ENCODE assay signal across 1 worm cellular context in genomic region chrIII:4562070-4562788, ce11.
TF ChIP-seq lines count a peak whose summit lies in the region.

Gene pan-1, plus strand, starts transcription at chrIII:4562738.

TF ChIP-seq in whole organism, L4 larva, 104 proteins besides CTCF, POLR2A, EP300 and RAD21 (continued from another document):
- TF ChIP-seq nhr-237 (tag; optimal IDR thresholded peaks at IDR 0.05; lab: Kevin White, UChicago) (no peak), nhr-10 (tag; optimal IDR thresholded peaks at IDR 0.05; lab: Kevin White, UChicago) (no peak), lim-7 (GFP tag; IDR thresholded peaks at IDR 0.05; lab: Robert Waterston, UW) (no peak), vab-7 (GFP tag; IDR thresholded peaks at IDR 0.05; lab: Robert Waterston, UW) (no peak), spr-1 (tag; optimal IDR thresholded peaks at IDR 0.05; lab: Kevin White, UChicago) (no peak), madf-9 (GFP tag; conservative IDR thresholded peaks at IDR 0.05; lab: Robert Waterston, UW) (peak; percentile 32; the same call in 1 of the 2 replicates), nhr-42 (GFP tag; IDR thresholded peaks at IDR 0.05; lab: Robert Waterston, UW) (no peak), nhr-25 (tag; optimal IDR thresholded peaks at IDR 0.05; lab: Kevin White, UChicago; ENCODE audit: borderline replicate concordance, insufficient read depth) (no peak), nhr-111 (GFP tag; optimal IDR thresholded peaks at IDR 0.05; lab: Kevin White, UChicago) (no peak), jun-1 (tag; optimal IDR thresholded peaks at IDR 0.05; lab: Kevin White, UChicago) (no peak), nhr-48 (tag; optimal IDR thresholded peaks at IDR 0.05; lab: Kevin White, UChicago) (peak; percentile 34), snpc-1.2 (GFP tag; IDR thresholded peaks at IDR 0.05; lab: Robert Waterston, UW) (no peak), fos-1 (tag; optimal IDR thresholded peaks at IDR 0.05; lab: Kevin White, UChicago) (no peak), rbr-2 (tag; optimal IDR thresholded peaks at IDR 0.05; lab: Kevin White, UChicago) (peak; percentile 68), ces-1 (GFP tag; optimal IDR thresholded peaks at IDR 0.05; lab: Kevin White, UChicago) (no peak), lin-29 (GFP tag; IDR thresholded peaks at IDR 0.05; lab: Robert Waterston, UW) (no peak), spr-3 (GFP tag; optimal IDR thresholded peaks at IDR 0.05; lab: Kevin White, UChicago) (no peak), daf-19 (GFP tag; conservative IDR thresholded peaks at IDR 0.05; lab: Robert Waterston, UW) (no peak), ceh-20 (GFP tag; IDR thresholded peaks at IDR 0.05; lab: Robert Waterston, UW) (no peak), dmd-9 (GFP tag; IDR thresholded peaks at IDR 0.05; lab: Robert Waterston, UW) (no peak), lin-38 (GFP tag; IDR thresholded peaks at IDR 0.05; lab: Robert Waterston, UW) (no peak), attf-4 (tag; optimal IDR thresholded peaks at IDR 0.05; lab: Kevin White, UChicago) (no peak), sdz-12 (GFP tag; optimal IDR thresholded peaks at IDR 0.05; lab: Kevin White, UChicago) (no peak), lin-1 (GFP tag; IDR thresholded peaks at IDR 0.05; lab: Robert Waterston, UW) (0 out of 2 replicates have a peak, but pooled peaks have one; percentile 10), R02D3.7 (tag; optimal IDR thresholded peaks at IDR 0.05; lab: Kevin White, UChicago) (no peak), pha-4 (GFP tag; IDR thresholded peaks at IDR 0.05; lab: Robert Waterston, UW) (no peak), pha-4 (tag; optimal IDR thresholded peaks at IDR 0.05; lab: Kevin White, UChicago) (peak; percentile 50), ceh-28 (tag; optimal IDR thresholded peaks at IDR 0.05; lab: Kevin White, UChicago) (no peak), dmd-8 (GFP tag; IDR thresholded peaks at IDR 0.05; lab: Robert Waterston, UW) (no peak), ztf-7 (tag; optimal IDR thresholded peaks at IDR 0.05; lab: Kevin White, UChicago) (no peak), dve-1 (tag; optimal IDR thresholded peaks at IDR 0.05; lab: Kevin White, UChicago; ENCODE audit: insufficient read depth) (peak; percentile 54)
